Worm (Caenorhabditis elegans): ENCODE data around the gene F54C8.6.

F54C8.6 gene

ce11 chrIII:9406600-9406999 lies 43.1 kb downstream of the F54C8.6 start, which contains the start of gene T26G10.1 (continued):
- peak; percentile 30 for TF ChIP-seq hmg-11 (tag; optimal IDR thresholded peaks at IDR 0.05)

ce11 chrIII:9401036-9401435 lies 48.7 kb downstream of the F54C8.6 start, which contains the start of gene nlp-48:
Gene nlp-48 (minus strand): TSS chrIII:9401136.
- no peak for TF ChIP-seq ZK546.5 (tag; optimal IDR thresholded peaks at IDR 0.05)
- no peak for TF ChIP-seq ceh-16 (tag; optimal IDR thresholded peaks at IDR 0.05)
- TF ChIP-seq fos-1 (tag; optimal IDR thresholded peaks at IDR 0.05) = no peak
- TF ChIP-seq nhr-76 (tag; optimal IDR thresholded peaks at IDR 0.05) = no peak
- TF ChIP-seq hmg-11 (tag; optimal IDR thresholded peaks at IDR 0.05) = no peak
